Worm (Caenorhabditis elegans) whole organism, midembryonic: ENCODE measurements around the gene F56D6.11.

Source experiments
- flt-1 ChIP-seq: fragments of 200-800 bp; sonication (Bioruptor generic); IDR thresholded peaks from 2 replicates; pipeline ENCODE4 v1.3.6; 2022; ENCODE audit warnings: missing genetic modification characterization, missing compliant biosample characterization
- med-1 ChIP-seq: sonication (generic microtip); optimal IDR thresholded peaks from 2 replicates; lab custom pipeline; 2017; ENCODE audit warnings: missing genetic modification characterization, mild to moderate bottlenecking, missing compliant biosample characterization, antibody characterized with exemption, missing genetic modification reagents; ENCODE audit not compliant: insufficient read depth
- tab-1 ChIP-seq: fragments of 200-800 bp; sonication (Bioruptor generic); IDR thresholded peaks from 2 replicates; pipeline ENCODE4 v1.3.6; 2022; ENCODE audit warnings: missing genetic modification characterization, missing compliant biosample characterization
- ztf-29 ChIP-seq: fragments of 200-800 bp; sonication (Bioruptor generic); IDR thresholded peaks from 2 replicates; pipeline ENCODE4 v1.3.6; 2022; ENCODE audit warnings: missing genetic modification reagents, missing genetic modification characterization, missing compliant biosample characterization

- TF ChIP-seq ztf-29 (GFP tag; lab: Robert Waterston, UW), result no peak
- TF ChIP-seq med-1 (GFP tag; lab: Kevin White, UChicago), result no peak
- no peak for TF ChIP-seq flt-1 (GFP tag; lab: Robert Waterston, UW)
- TF ChIP-seq tab-1 (GFP tag; lab: Robert Waterston, UW), result no peak
Observed at ce11 chrIV:3864944-3865343, 41.3 kb downstream of the F56D6.11 start, which contains the start of gene aat-8.
